Fruit fly (Drosophila melanogaster): ENCODE data around the gene CG34290.

DNA sequence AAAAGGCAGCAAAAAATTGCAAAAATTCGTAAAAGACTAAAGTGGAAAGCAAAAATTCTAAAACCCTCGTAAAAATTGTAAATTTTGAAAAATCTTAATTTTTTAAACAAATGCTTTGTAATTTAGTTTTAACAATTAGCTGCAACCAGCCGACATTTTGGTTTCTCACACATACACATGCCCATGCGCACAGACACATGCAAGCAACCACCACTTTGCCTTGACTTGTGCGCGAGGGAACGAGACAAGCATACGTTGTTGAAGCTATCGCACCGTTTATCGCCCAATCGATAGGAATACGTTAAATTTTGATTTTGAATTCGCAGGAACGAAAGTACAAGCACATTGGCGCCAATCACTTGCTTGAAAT, 30.7 kb upstream of the CG34290 start:
- no peak for TF ChIP-seq CG8478 (optimal IDR thresholded peaks at IDR 0.05)
- TF ChIP-seq CTCF (optimal IDR thresholded peaks at IDR 0.05), result no peak

Data from S2 (cell line).